Worm (Caenorhabditis elegans) whole organism, young adult: ENCODE results near the gene ZK354.8.

Experiments
- B0019.2 ChIP-seq: fragments of 200-800 bp; sonication (Bioruptor generic); conservative IDR thresholded peaks from 2 replicates; pipeline ENCODE4 v1.3.6; 2022; ENCODE audit warnings: missing genetic modification reagents, missing genetic modification characterization, missing compliant biosample characterization
- B0035.1 ChIP-seq: sonication (generic microtip); optimal IDR thresholded peaks from 2 replicates; lab custom pipeline; 2016; ENCODE audit warnings: missing genetic modification characterization, mild to moderate bottlenecking, missing compliant biosample characterization, missing genotype, missing genetic modification reagents
- B0336.3 ChIP-seq: fragments of 200-800 bp; sonication (Bioruptor generic); IDR thresholded peaks from 2 replicates; pipeline ENCODE4 v1.3.6; 2022; ENCODE audit warnings: missing genetic modification characterization, missing compliant biosample characterization
- F22D6.2 ChIP-seq: sonication (generic microtip); optimal IDR thresholded peaks from 2 replicates; lab custom pipeline; 2016; ENCODE audit warnings: mild to moderate bottlenecking, missing genetic modification characterization, missing compliant biosample characterization
- F39B2.1 ChIP-seq: fragments of 200-800 bp; sonication (Bioruptor generic); IDR thresholded peaks from 2 replicates; pipeline ENCODE4 v1.3.6; 2022; ENCODE audit warnings: missing genetic modification reagents, missing genetic modification characterization, missing compliant biosample characterization
- F52B5.7 ChIP-seq: sonication (generic microtip); optimal IDR thresholded peaks from 2 replicates; lab custom pipeline; 2016; ENCODE audit warnings: mild to moderate bottlenecking, missing genetic modification characterization, missing compliant biosample characterization
- T07F8.4 ChIP-seq: sonication (generic microtip); optimal IDR thresholded peaks from 2 replicates; lab custom pipeline; 2016; ENCODE audit warnings: mild to moderate bottlenecking, missing genetic modification characterization, moderate library complexity, missing compliant biosample characterization
- T26A5.8 ChIP-seq: sonication (generic microtip); optimal IDR thresholded peaks from 2 replicates; lab custom pipeline; 2016; ENCODE audit warnings: missing genetic modification characterization, missing compliant biosample characterization
- Y56A3A.18 ChIP-seq: fragments of 200-800 bp; sonication (Bioruptor generic); IDR thresholded peaks from 2 replicates; pipeline ENCODE4 v1.3.6; 2022; ENCODE audit warnings: missing genetic modification reagents, missing genetic modification characterization, missing compliant biosample characterization
- ZK185.1 ChIP-seq: sonication (generic microtip); optimal IDR thresholded peaks from 2 replicates; lab custom pipeline; 2016; ENCODE audit warnings: mild to moderate bottlenecking, missing genetic modification characterization, missing compliant biosample characterization; ENCODE audit not compliant: poor library complexity, severe bottlenecking
- attf-3 ChIP-seq: fragments of 200-800 bp; sonication (Bioruptor generic); conservative IDR thresholded peaks from 2 replicates; pipeline ENCODE4 v1.3.6; 2022; ENCODE audit warnings: missing genetic modification reagents, missing genetic modification characterization, missing compliant biosample characterization
- cebp-1 ChIP-seq, 2 experiments: fragments of 200-800 bp in 1 of 2; sonication (Bioruptor generic) in 1 of 2; sonication (generic microtip) in 1 of 2; IDR thresholded peaks in 1 of 2; optimal IDR thresholded peaks in 1 of 2; 2 replicates each; pipeline versions ENCODE4 v1.3.6 to Lab custom; 2017 to 2022; ENCODE audit warnings: missing compliant biosample characterization in 2 of 2, missing genetic modification characterization in 2 of 2, mild to moderate bottlenecking in 1 of 2, missing genetic modification reagents in 1 of 2, moderate library complexity in 1 of 2
- die-1 ChIP-seq: sonication (generic microtip); optimal IDR thresholded peaks from 2 replicates; lab custom pipeline; 2016; ENCODE audit warnings: missing genotype, mild to moderate bottlenecking, missing genetic modification characterization, missing compliant biosample characterization
- dox-1 ChIP-seq: fragments of 200-800 bp; sonication (Bioruptor generic); IDR thresholded peaks from 2 replicates; pipeline ENCODE4 v1.3.6; 2022; ENCODE audit warnings: missing genetic modification reagents, missing genetic modification characterization, missing compliant biosample characterization
- dpff-1 ChIP-seq: sonication (generic microtip); optimal IDR thresholded peaks from 2 replicates; lab custom pipeline; 2017; ENCODE audit warnings: mild to moderate bottlenecking, missing genetic modification characterization, missing compliant biosample characterization
- egl-18 ChIP-seq: fragments of 200-800 bp; sonication (Bioruptor generic); IDR thresholded peaks from 2 replicates; pipeline ENCODE4 v1.3.6; 2022; ENCODE audit warnings: missing genetic modification reagents, missing genetic modification characterization, missing compliant biosample characterization
- egl-44 ChIP-seq: fragments of 200-800 bp; sonication (Bioruptor generic); IDR thresholded peaks from 2 replicates; pipeline ENCODE4 v1.3.6; 2022; ENCODE audit warnings: missing genetic modification reagents, missing genetic modification characterization, missing compliant biosample characterization
- fkh-3 ChIP-seq: sonication (generic microtip); optimal IDR thresholded peaks from 2 replicates; lab custom pipeline; 2016; ENCODE audit warnings: mild to moderate bottlenecking, missing genetic modification characterization, missing compliant biosample characterization
- hlh-12 ChIP-seq: sonication (generic microtip); optimal IDR thresholded peaks from 2 replicates; lab custom pipeline; 2016; ENCODE audit warnings: missing genetic modification characterization, missing compliant biosample characterization
- hmg-1.2 ChIP-seq: fragments of 200-800 bp; sonication (Bioruptor generic); IDR thresholded peaks from 2 replicates; pipeline ENCODE4 v1.3.6; 2022; ENCODE audit warnings: missing genetic modification reagents, missing genetic modification characterization, missing compliant biosample characterization
- lag-1 ChIP-seq: fragments of 200-800 bp; sonication (Bioruptor generic); IDR thresholded peaks from 2 replicates; pipeline ENCODE4 v1.3.6; 2022; ENCODE audit warnings: missing genetic modification reagents, missing genetic modification characterization, missing compliant biosample characterization
- let-526 ChIP-seq: fragments of 200-800 bp; sonication (Bioruptor generic); IDR thresholded peaks from 2 replicates; pipeline ENCODE4 v1.3.6; 2022; ENCODE audit warnings: missing genetic modification reagents, missing genetic modification characterization, missing compliant biosample characterization
- lin-40 ChIP-seq: sonication (generic microtip); optimal IDR thresholded peaks from 2 replicates; lab custom pipeline; 2016; ENCODE audit warnings: missing genetic modification characterization, mild to moderate bottlenecking, missing compliant biosample characterization, missing genotype, missing genetic modification reagents
- lir-1 ChIP-seq: fragments of 200-800 bp; sonication (Bioruptor generic); conservative IDR thresholded peaks from 2 replicates; pipeline ENCODE4 v1.3.6; 2022; ENCODE audit warnings: missing genetic modification reagents, missing genetic modification characterization, missing compliant biosample characterization
- lsl-1 ChIP-seq: fragments of 200-800 bp; sonication (Bioruptor generic); optimal IDR thresholded peaks from 2 replicates; lab custom pipeline; 2018; ENCODE audit warnings: mild to moderate bottlenecking, missing genetic modification characterization, moderate library complexity, missing compliant biosample characterization
- lsy-27 ChIP-seq: sonication (generic microtip); optimal IDR thresholded peaks from 2 replicates; lab custom pipeline; 2017; ENCODE audit warnings: missing genetic modification characterization, mild to moderate bottlenecking, missing compliant biosample characterization, antibody characterized with exemption, missing genotype, borderline replicate concordance; ENCODE audit not compliant: insufficient read depth
- madf-6 ChIP-seq: fragments of 200-800 bp; sonication (Bioruptor generic); IDR thresholded peaks from 2 replicates; pipeline ENCODE4 v1.3.6; 2022; ENCODE audit warnings: missing genetic modification reagents, missing genetic modification characterization, missing compliant biosample characterization
- mcd-1 ChIP-seq: fragments of 200-800 bp; sonication (Bioruptor generic); IDR thresholded peaks from 2 replicates; pipeline ENCODE4 v1.3.6; 2022; ENCODE audit warnings: missing genetic modification reagents, missing genetic modification characterization, missing compliant biosample characterization
- nfyb-1 ChIP-seq: fragments of 200-800 bp; sonication (Bioruptor generic); IDR thresholded peaks from 2 replicates; pipeline ENCODE4 v1.3.6; 2022; ENCODE audit warnings: missing genetic modification reagents, missing genetic modification characterization, missing compliant biosample characterization
- nhr-90 ChIP-seq: sonication (generic microtip); optimal IDR thresholded peaks from 2 replicates; lab custom pipeline; 2016; ENCODE audit warnings: missing genotype, mild to moderate bottlenecking, missing genetic modification characterization, missing compliant biosample characterization
- repo-1 ChIP-seq: sonication (generic microtip); optimal IDR thresholded peaks from 2 replicates; lab custom pipeline; 2017; ENCODE audit warnings: mild to moderate bottlenecking, missing genetic modification characterization, missing compliant biosample characterization
- sdz-38 ChIP-seq: sonication (generic microtip); optimal IDR thresholded peaks from 2 replicates; lab custom pipeline; 2016; ENCODE audit warnings: missing genotype, missing genetic modification characterization, missing compliant biosample characterization
- sea-2 ChIP-seq: fragments of 200-800 bp; sonication (Bioruptor generic); IDR thresholded peaks from 2 replicates; pipeline ENCODE4 v1.3.6; 2022; ENCODE audit warnings: missing genetic modification characterization, missing compliant biosample characterization
- snpc-4 ChIP-seq, 5 experiments: fragments of 150-350 bp in 1 of 5; sonication (generic microtip) in 4 of 5; optimal IDR thresholded peaks; 2 replicates each; lab custom pipeline; 2014 to 2018; ENCODE audit warnings: missing genetic modification characterization in 5 of 5, missing biosample characterization in 3 of 5, antibody characterized with exemption in 2 of 5, mild to moderate bottlenecking in 2 of 5, missing compliant biosample characterization in 2 of 5, missing genotype in 2 of 5, moderate library complexity in 2 of 5, missing genetic modification reagents in 1 of 5
- somi-1 ChIP-seq: fragments of 200-800 bp; sonication (Bioruptor generic); optimal IDR thresholded peaks from 2 replicates; lab custom pipeline; 2018; ENCODE audit warnings: mild to moderate bottlenecking, missing genetic modification characterization, missing compliant biosample characterization
- sptf-2 ChIP-seq: fragments of 200-800 bp; sonication (Bioruptor generic); optimal IDR thresholded peaks from 2 replicates; lab custom pipeline; 2018; ENCODE audit warnings: mild to moderate bottlenecking, missing genetic modification characterization, missing compliant biosample characterization
- unc-130 ChIP-seq: sonication (generic microtip); optimal IDR thresholded peaks from 2 replicates; lab custom pipeline; 2016; ENCODE audit warnings: missing genetic modification reagents, missing genetic modification characterization, missing compliant biosample characterization
- zim-3 ChIP-seq: sonication (generic microtip); optimal IDR thresholded peaks from 2 replicates; lab custom pipeline; 2017; ENCODE audit warnings: mild to moderate bottlenecking, missing genetic modification characterization, moderate library complexity, missing compliant biosample characterization
- ztf-25 ChIP-seq: fragments of 200-800 bp; sonication (Bioruptor generic); IDR thresholded peaks from 2 replicates; pipeline ENCODE4 v1.3.6; 2022; ENCODE audit warnings: missing genetic modification reagents, missing genetic modification characterization, missing compliant biosample characterization
- ztf-26 ChIP-seq: sonication (generic microtip); optimal IDR thresholded peaks from 2 replicates; lab custom pipeline; 2017; ENCODE audit warnings: missing genetic modification characterization, missing compliant biosample characterization
- ztf-6 ChIP-seq: fragments of 200-800 bp; sonication (Bioruptor generic); IDR thresholded peaks from 2 replicates; pipeline ENCODE4 v1.3.6; 2022; ENCODE audit warnings: missing genetic modification reagents, missing genetic modification characterization, missing compliant biosample characterization

Gene ZK354.8

DNA sequence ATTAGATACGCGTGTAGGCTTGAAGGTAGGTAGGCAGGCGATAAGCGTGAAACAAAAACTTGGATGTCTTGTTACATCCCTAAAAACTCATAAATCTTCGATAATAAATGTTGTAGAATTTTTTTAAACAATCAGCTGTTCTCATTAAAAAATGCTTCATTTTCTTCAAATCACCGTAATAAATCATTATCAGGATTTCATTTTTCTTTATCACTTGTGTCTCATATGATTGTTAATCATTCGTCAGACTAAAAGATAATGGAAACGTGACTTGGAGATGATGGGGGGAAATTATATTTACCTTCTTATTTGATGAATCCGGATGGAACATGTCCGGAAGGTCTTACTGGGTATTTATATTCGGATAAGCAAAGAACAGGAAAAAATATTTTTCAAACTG, 27.5 kb upstream of the ZK354.8 start:
- no peak for TF ChIP-seq B0035.1 (tag; lab: Kevin White, UChicago)
- TF ChIP-seq somi-1 (GFP tag; lab: Kevin White, UChicago): peak; percentile 4
- TF ChIP-seq, all 124 proteins: peak for 1

DNA sequence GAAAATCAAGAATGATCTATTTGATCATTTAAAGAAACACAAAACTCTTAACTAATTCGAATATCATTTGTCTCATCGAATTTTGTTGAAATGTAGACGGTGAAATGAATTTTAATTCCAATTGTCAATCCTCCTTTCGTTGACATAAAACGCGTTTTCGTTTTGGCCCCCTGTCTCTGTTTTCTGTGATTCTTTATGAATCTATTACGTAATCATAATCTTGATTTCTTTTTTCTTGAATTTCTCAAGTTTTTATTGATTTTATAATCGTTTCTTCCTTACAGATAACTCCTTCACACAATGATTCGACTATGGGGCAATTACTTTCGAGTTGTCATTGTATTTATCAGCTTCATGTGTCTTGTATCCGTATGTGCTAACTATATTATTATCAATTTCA, 26.2 kb upstream of the ZK354.8 start, which contains the start of gene Y4C6B.3:
Gene Y4C6B.3, plus strand, starts transcription at position 301 of the 400 bp plus-strand sequence.
- TF ChIP-seq lag-1 (no peak), attf-3 (GFP tag; lab: Robert Waterston, UW) (no peak), T26A5.8 (no peak), lir-1 (GFP tag; lab: Robert Waterston, UW) (no peak), F39B2.1 (GFP tag; lab: Robert Waterston, UW) (no peak), dox-1 (GFP tag; lab: Robert Waterston, UW) (no peak), F22D6.2 (tag; lab: Kevin White, UChicago) (no peak), sea-2 (no peak), lsy-27 (tag; lab: Kevin White, UChicago) (no peak), dpff-1 (no peak), cebp-1 (GFP tag; IDR thresholded peaks at IDR 0.05; lab: Robert Waterston, UW) (no peak), cebp-1 (tag; optimal IDR thresholded peaks at IDR 0.05; lab: Kevin White, UChicago) (no peak), B0035.1 (tag; lab: Kevin White, UChicago) (no peak), unc-130 (GFP tag; lab: Kevin White, UChicago) (no peak), ztf-25 (GFP tag; lab: Robert Waterston, UW) (no peak)

DNA sequence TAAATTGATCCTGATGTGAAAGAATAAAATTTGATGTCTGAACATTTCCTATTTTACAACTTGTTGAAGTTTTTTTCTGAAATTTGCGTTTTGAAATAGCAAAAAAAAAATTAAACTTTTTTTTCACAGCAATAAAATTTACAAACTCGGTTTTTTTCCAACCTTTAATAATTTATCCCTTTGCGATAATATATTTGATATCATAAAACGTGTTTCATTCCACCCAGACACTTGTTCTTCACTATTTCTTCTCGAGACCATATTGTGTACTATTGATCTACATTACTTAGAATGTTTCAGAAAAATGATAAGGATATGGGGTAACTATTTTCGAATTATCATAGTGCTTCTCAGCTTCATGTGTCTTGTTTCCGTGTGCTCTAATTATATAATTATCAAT, 20.2 kb upstream of the ZK354.8 start, which contains the start of gene Y4C6B.4:
Gene Y4C6B.4, plus strand, starts transcription at position 301 of the 400 bp plus-strand sequence.
- TF ChIP-seq T26A5.8 (no peak), F52B5.7 (tag; lab: Kevin White, UChicago) (no peak), mcd-1 (GFP tag; lab: Robert Waterston, UW) (no peak), egl-44 (GFP tag; lab: Robert Waterston, UW) (no peak), lin-40 (tag; lab: Kevin White, UChicago) (no peak), snpc-4 (GFP tag; optimal IDR thresholded peaks at IDR 0.05; lab: Kevin White, UChicago) (no peak), snpc-4 (tag; optimal IDR thresholded peaks at IDR 0.05; lab: Kevin White, UChicago) (no peak), lsl-1 (GFP tag; lab: Kevin White, UChicago) (no peak), hlh-12 (tag; lab: Kevin White, UChicago) (no peak), ztf-26 (no peak), sdz-38 (no peak), die-1 (no peak), B0019.2 (GFP tag; lab: Robert Waterston, UW) (no peak), repo-1 (no peak), Y56A3A.18 (GFP tag; lab: Robert Waterston, UW) (no peak), egl-18 (GFP tag; lab: Robert Waterston, UW) (no peak), ztf-25 (GFP tag; lab: Robert Waterston, UW) (no peak), lsy-27 (tag; lab: Kevin White, UChicago) (no peak), zim-3 (no peak)
- TF ChIP-seq, all 124 proteins: peak for 0

DNA sequence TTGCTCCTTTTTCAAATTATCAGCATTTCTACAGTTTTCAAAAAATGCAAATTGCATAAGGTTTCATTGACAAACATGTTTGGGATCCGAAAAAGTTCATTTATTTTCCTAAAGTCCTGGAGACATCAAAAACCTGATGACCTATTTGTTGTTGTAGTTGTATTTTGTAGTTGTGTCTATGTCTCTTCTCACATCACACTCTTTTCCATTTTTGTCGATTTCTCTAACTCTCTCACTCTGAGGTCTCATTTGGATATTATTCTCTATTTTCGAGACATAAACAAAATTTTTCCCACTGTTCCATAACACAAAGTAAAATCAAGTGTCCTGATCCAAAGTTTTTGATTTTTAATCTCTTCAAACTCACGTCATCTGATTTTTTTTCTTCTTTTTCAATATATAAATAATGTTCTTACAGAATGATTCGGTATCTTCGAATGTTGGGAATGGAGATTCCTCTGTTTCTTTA, 12.9 kb upstream of the ZK354.8 start, which contains the start of gene slc-46A:
Gene slc-46A, plus strand, starts transcription at position 419 of the 469 bp plus-strand sequence.
- TF ChIP-seq let-526 (GFP tag; lab: Robert Waterston, UW) (no peak), snpc-4 (GFP tag; optimal IDR thresholded peaks at IDR 0.05; lab: Kevin White, UChicago) (no peak), snpc-4 (tag; optimal IDR thresholded peaks at IDR 0.05; lab: Kevin White, UChicago) (peak in 1 of 4 experiments; percentile 16), madf-6 (no peak), cebp-1 (GFP tag; IDR thresholded peaks at IDR 0.05; lab: Robert Waterston, UW) (no peak), cebp-1 (tag; optimal IDR thresholded peaks at IDR 0.05; lab: Kevin White, UChicago) (no peak), nhr-90 (tag; lab: Kevin White, UChicago) (no peak), hmg-1.2 (GFP tag; lab: Robert Waterston, UW) (peak; percentile 75), sptf-2 (GFP tag; lab: Kevin White, UChicago) (no peak), ztf-6 (GFP tag; lab: Robert Waterston, UW) (no peak), B0336.3 (no peak), ZK185.1 (tag; lab: Kevin White, UChicago) (no peak), T07F8.4 (tag; lab: Kevin White, UChicago) (no peak), nfyb-1 (GFP tag; lab: Robert Waterston, UW) (no peak), die-1 (no peak), lin-40 (tag; lab: Kevin White, UChicago) (no peak), fkh-3 (tag; lab: Kevin White, UChicago) (no peak)
